Worm (Caenorhabditis elegans) whole organism, L3 larva: ENCODE results near the gene sec-61.G.

Experiments used
- ZK546.5 ChIP-seq: sonication (generic microtip); optimal IDR thresholded peaks from 2 replicates; lab custom pipeline; 2017; ENCODE audit warnings: missing biosample characterization, missing genetic modification characterization
- aly-2 ChIP-seq: fragments of 150-350 bp; optimal IDR thresholded peaks from 2 replicates; lab custom pipeline; 2014; ENCODE audit warnings: missing biosample characterization, missing genetic modification characterization
- ceh-16 ChIP-seq: sonication (generic microtip); optimal IDR thresholded peaks from 2 replicates; lab custom pipeline; 2017; ENCODE audit warnings: missing biosample characterization, missing genetic modification characterization
- ceh-28 ChIP-seq: fragments of 150-350 bp; optimal IDR thresholded peaks from 2 replicates; lab custom pipeline; 2014; ENCODE audit warnings: missing biosample characterization, missing genetic modification reagents, missing genetic modification characterization
- ceh-82 ChIP-seq: fragments of 150-350 bp; optimal IDR thresholded peaks from 2 replicates; lab custom pipeline; 2014; ENCODE audit warnings: missing biosample characterization, missing genetic modification characterization
- ceh-9 ChIP-seq: sonication (generic microtip); optimal IDR thresholded peaks from 2 replicates; lab custom pipeline; 2018; ENCODE audit warnings: missing biosample characterization, missing genetic modification characterization
- daf-12 ChIP-seq: fragments of 150-350 bp; optimal IDR thresholded peaks from 2 replicates; lab custom pipeline; 2014; ENCODE audit warnings: missing biosample characterization, missing genetic modification reagents, missing genetic modification characterization
- egl-27 ChIP-seq: sonication (generic microtip); optimal IDR thresholded peaks from 4 replicates; lab custom pipeline; 2017; ENCODE audit warnings: missing biosample characterization, missing genetic modification reagents, missing genetic modification characterization
- egl-5 ChIP-seq: fragments of 150-350 bp; optimal IDR thresholded peaks from 2 replicates; lab custom pipeline; 2017; ENCODE audit warnings: missing biosample characterization, missing genetic modification reagents, missing genetic modification characterization, inconsistent platforms
- elt-1 ChIP-seq: fragments of 150-350 bp; optimal IDR thresholded peaks from 2 replicates; lab custom pipeline; 2014; ENCODE audit warnings: missing biosample characterization, missing genetic modification characterization
- elt-2 ChIP-seq: sonication (generic microtip); optimal IDR thresholded peaks from 2 replicates; lab custom pipeline; 2016; ENCODE audit warnings: missing genetic modification reagents, mild to moderate bottlenecking, missing genetic modification characterization, missing compliant biosample characterization
- elt-3 ChIP-seq, 3 experiments: fragments of 150-350 bp in 1 of 3; sonication (generic microtip) in 2 of 3; optimal IDR thresholded peaks; 2 replicates in 2 of 3; 4 replicates in 1 of 3; lab custom pipeline; 2014 to 2017; ENCODE audit warnings: missing biosample characterization in 3 of 3, missing genetic modification characterization in 3 of 3
- eor-1 ChIP-seq, 2 experiments: fragments of 150-350 bp; optimal IDR thresholded peaks; 2 replicates each; lab custom pipeline; 2014 to 2018; ENCODE audit warnings: missing biosample characterization in 2 of 2, missing genetic modification characterization in 2 of 2
- fkh-10 ChIP-seq: sonication (generic microtip); optimal IDR thresholded peaks from 2 replicates; lab custom pipeline; 2017; ENCODE audit warnings: missing biosample characterization, missing genetic modification reagents, missing genetic modification characterization
- fkh-2 ChIP-seq: fragments of 150-350 bp; optimal IDR thresholded peaks from 2 replicates; lab custom pipeline; 2014; ENCODE audit warnings: missing biosample characterization, missing genetic modification reagents, missing genetic modification characterization
- fos-1 ChIP-seq: fragments of 150-350 bp; optimal IDR thresholded peaks from 2 replicates; lab custom pipeline; 2014; ENCODE audit warnings: missing biosample characterization, missing genetic modification characterization
- hmg-11 ChIP-seq: sonication (generic microtip); optimal IDR thresholded peaks from 2 replicates; lab custom pipeline; 2016; ENCODE audit warnings: missing genetic modification characterization, missing compliant biosample characterization
- jun-1 ChIP-seq: fragments of 150-350 bp; optimal IDR thresholded peaks from 2 replicates; lab custom pipeline; 2014; ENCODE audit warnings: missing biosample characterization, missing genetic modification reagents, missing genetic modification characterization
- lin-39 ChIP-seq: fragments of 150-350 bp; optimal IDR thresholded peaks from 2 replicates; lab custom pipeline; 2018; ENCODE audit warnings: missing biosample characterization, missing genetic modification reagents, missing genetic modification characterization
- lsy-12 ChIP-seq: sonication (generic microtip); optimal IDR thresholded peaks from 2 replicates; lab custom pipeline; 2016; ENCODE audit warnings: mild to moderate bottlenecking, missing genetic modification characterization, missing compliant biosample characterization
- mdl-1 ChIP-seq: fragments of 150-350 bp; optimal IDR thresholded peaks from 2 replicates; lab custom pipeline; 2014; ENCODE audit warnings: missing biosample characterization, missing genetic modification characterization
- mml-1 ChIP-seq: fragments of 150-350 bp; sonication (generic microtip); optimal IDR thresholded peaks from 3 replicates; lab custom pipeline; 2014; ENCODE audit warnings: missing biosample characterization, missing genetic modification characterization
- nfya-1 ChIP-seq: sonication (generic microtip); optimal IDR thresholded peaks from 2 replicates; lab custom pipeline; 2017; ENCODE audit warnings: missing genetic modification characterization, mild to moderate bottlenecking, missing compliant biosample characterization, antibody characterized with exemption, moderate library complexity; ENCODE audit not compliant: insufficient read depth
- nhr-12 ChIP-seq: fragments of 150-350 bp; optimal IDR thresholded peaks from 2 replicates; lab custom pipeline; 2014; ENCODE audit warnings: missing biosample characterization, missing genetic modification characterization
- nhr-23 ChIP-seq: fragments of 150-350 bp; optimal IDR thresholded peaks from 2 replicates; lab custom pipeline; 2014; ENCODE audit warnings: missing biosample characterization, missing genetic modification reagents, missing genetic modification characterization
- nhr-237 ChIP-seq: fragments of 150-350 bp; optimal IDR thresholded peaks from 2 replicates; lab custom pipeline; 2014; ENCODE audit warnings: missing biosample characterization, missing genetic modification characterization
- nhr-25 ChIP-seq: sonication (generic microtip); optimal IDR thresholded peaks from 2 replicates; lab custom pipeline; 2017; ENCODE audit warnings: missing biosample characterization, missing genetic modification characterization
- nhr-28 ChIP-seq: fragments of 150-350 bp; optimal IDR thresholded peaks from 2 replicates; lab custom pipeline; 2014; ENCODE audit warnings: missing biosample characterization, missing genetic modification characterization
- nhr-43 ChIP-seq: sonication (generic microtip); optimal IDR thresholded peaks from 2 replicates; lab custom pipeline; 2016; ENCODE audit warnings: mild to moderate bottlenecking, missing genetic modification characterization, missing compliant biosample characterization; ENCODE audit not compliant: poor library complexity, severe bottlenecking
- nhr-67 ChIP-seq: fragments of 150-350 bp; optimal IDR thresholded peaks from 2 replicates; lab custom pipeline; 2014; ENCODE audit warnings: missing biosample characterization, missing genetic modification characterization
- nhr-76 ChIP-seq: fragments of 150-350 bp; sonication (generic microtip); optimal IDR thresholded peaks from 5 replicates; lab custom pipeline; 2014; ENCODE audit warnings: missing biosample characterization, missing genetic modification characterization
- nhr-77 ChIP-seq: fragments of 150-350 bp; optimal IDR thresholded peaks from 2 replicates; lab custom pipeline; 2014; ENCODE audit warnings: missing biosample characterization, missing genetic modification characterization
- pha-4 ChIP-seq: fragments of 150-350 bp; optimal IDR thresholded peaks from 2 replicates; lab custom pipeline; 2014; ENCODE audit warnings: missing biosample characterization, missing genetic modification reagents, missing genetic modification characterization
- pqm-1 ChIP-seq: fragments of 150-350 bp; optimal IDR thresholded peaks from 2 replicates; lab custom pipeline; 2017; ENCODE audit warnings: missing biosample characterization, missing genetic modification characterization, inconsistent platforms
- sea-2 ChIP-seq: fragments of 150-350 bp; sonication (generic microtip); optimal IDR thresholded peaks from 4 replicates; lab custom pipeline; 2014; ENCODE audit warnings: missing biosample characterization, missing genetic modification reagents, missing genetic modification characterization
- skn-1 ChIP-seq: fragments of 150-350 bp; optimal IDR thresholded peaks from 2 replicates; lab custom pipeline; 2014; ENCODE audit warnings: missing biosample characterization, missing genetic modification characterization
- snpc-4 ChIP-seq: fragments of 150-350 bp; optimal IDR thresholded peaks from 2 replicates; lab custom pipeline; 2014; ENCODE audit warnings: missing biosample characterization, missing genetic modification characterization
- tbx-2 ChIP-seq: sonication (generic microtip); optimal IDR thresholded peaks from 2 replicates; lab custom pipeline; 2016; ENCODE audit warnings: mild to moderate bottlenecking, missing genetic modification characterization, missing compliant biosample characterization
- unc-39 ChIP-seq: sonication (generic microtip); optimal IDR thresholded peaks from 4 replicates; lab custom pipeline; 2017; ENCODE audit warnings: missing biosample characterization, missing genetic modification characterization
- unc-62 ChIP-seq: fragments of 150-350 bp; sonication (generic microtip); optimal IDR thresholded peaks from 4 replicates; lab custom pipeline; 2014; ENCODE audit warnings: missing biosample characterization, missing genetic modification reagents, missing genetic modification characterization
- zag-1 ChIP-seq: fragments of 150-350 bp; optimal IDR thresholded peaks from 2 replicates; lab custom pipeline; 2014; ENCODE audit warnings: missing biosample characterization, missing genetic modification characterization
- ztf-4 ChIP-seq: fragments of 150-350 bp; optimal IDR thresholded peaks from 2 replicates; lab custom pipeline; 2014; ENCODE audit warnings: missing biosample characterization, missing genetic modification characterization

The sec-61.G gene

DNA sequence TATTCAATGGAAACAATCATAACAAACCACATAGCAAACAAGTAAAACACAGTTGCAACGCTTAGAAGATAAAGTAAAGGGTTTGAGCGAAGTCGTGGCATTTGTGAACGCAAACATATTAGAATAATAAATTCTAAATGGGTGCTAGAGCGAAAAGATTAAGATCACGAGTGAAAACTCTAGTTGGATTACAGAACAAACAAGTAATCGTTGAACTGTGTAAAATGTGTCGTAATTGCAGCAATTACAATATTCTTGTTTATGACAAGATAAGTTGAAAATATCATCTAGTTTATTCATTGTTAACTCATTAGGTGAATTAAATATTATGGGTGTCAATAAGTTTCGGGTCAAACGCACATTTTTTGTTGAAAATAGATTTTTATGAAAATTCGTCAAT is 5.7 kb upstream of the sec-61.G start, which contains the start of gene F32D8.8:
TSS of gene F32D8.8 (minus strand) at position 101 of the 400 bp plus-strand sequence.
- no peak for TF ChIP-seq nhr-43 (tag; lab: Kevin White, UChicago)
- TF ChIP-seq nhr-28 (tag; lab: Kevin White, UChicago): no peak
- TF ChIP-seq elt-2: no peak
- TF ChIP-seq nhr-23 (tag; lab: Kevin White, UChicago): no peak
- TF ChIP-seq ceh-16 (tag; lab: Kevin White, UChicago): no peak
- TF ChIP-seq elt-3 (tag; optimal IDR thresholded peaks at IDR 0.05; lab: Kevin White, UChicago): no peak
- no peak for TF ChIP-seq mdl-1
- TF ChIP-seq nfya-1: no peak
- no peak for TF ChIP-seq egl-27 (tag; lab: Kevin White, UChicago)
- no peak for TF ChIP-seq ceh-9 (tag; lab: Kevin White, UChicago)
- no peak for TF ChIP-seq nhr-12

DNA sequence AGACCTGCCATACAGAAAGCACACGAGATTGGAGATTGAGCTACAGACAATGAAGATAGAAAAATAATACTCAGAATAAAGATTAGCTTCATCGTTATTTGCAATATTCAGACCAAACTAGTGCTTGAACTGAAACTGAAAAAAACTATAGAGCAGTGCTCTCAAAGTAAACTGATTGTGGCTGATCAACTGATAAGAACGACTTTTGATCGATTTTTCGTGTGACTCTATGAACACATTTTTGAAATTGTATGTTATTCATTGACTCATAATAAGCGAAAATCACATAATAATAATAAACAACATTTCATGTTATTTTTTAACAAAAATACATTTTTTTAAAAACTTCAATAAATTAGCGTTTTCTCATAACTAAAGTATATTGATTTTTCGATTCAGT is 4.2 kb upstream of the sec-61.G start, which contains the start of gene spp-16:
TSS of gene spp-16 (minus strand) at position 179 of the 400 bp plus-strand sequence.
- TF ChIP-seq jun-1 (tag; lab: Kevin White, UChicago) (no peak), unc-62 (GFP tag; lab: Kevin White, UChicago) (no peak), ztf-4 (tag; lab: Kevin White, UChicago) (no peak), nhr-25 (no peak), snpc-4 (tag; lab: Kevin White, UChicago) (no peak), elt-3 (tag; optimal IDR thresholded peaks at IDR 0.05; lab: Kevin White, UChicago) (no peak), elt-2 (peak; percentile 56), pqm-1 (tag; lab: Kevin White, UChicago) (peak; percentile 25)

- no peak for TF ChIP-seq nhr-76 (tag; lab: Kevin White, UChicago)
- peak; percentile 29 for TF ChIP-seq elt-1 (tag; lab: Kevin White, UChicago)
- TF ChIP-seq jun-1 (tag; lab: Kevin White, UChicago): no peak
- no peak for TF ChIP-seq unc-62 (GFP tag; lab: Kevin White, UChicago)
- peak; percentile 54 for TF ChIP-seq nhr-25
- TF ChIP-seq, all 47 proteins: peak for 2
Measured at ce11 chrV:10898629-10899028, 1.7 kb upstream of the sec-61.G start.

ce11 chrV:10898107-10898506 is 1.2 kb upstream of the sec-61.G start, which contains the start of gene F32D8.7:
F32D8.7 (plus strand) TSS chrV:10898435.
- TF ChIP-seq nhr-23 (tag; lab: Kevin White, UChicago) (peak; percentile 1), nhr-77 (tag; lab: Kevin White, UChicago) (no peak), zag-1 (no peak), nfya-1 (no peak), skn-1 (tag; lab: Kevin White, UChicago) (no peak)

ce11 chrV:10897172-10897571 is 229 bp upstream of the sec-61.G start:
- TF ChIP-seq ceh-28 (tag; lab: Kevin White, UChicago) (peak; percentile 95), ceh-16 (tag; lab: Kevin White, UChicago) (peak; percentile 28), nhr-28 (tag; lab: Kevin White, UChicago) (peak; percentile 81), sea-2 (peak; percentile 53), mdl-1 (peak; percentile 69), fos-1 (tag; lab: Kevin White, UChicago) (peak; percentile 85), fkh-10 (GFP tag; lab: Kevin White, UChicago) (peak; percentile 91), lsy-12 (tag; lab: Kevin White, UChicago) (peak; percentile 99), daf-12 (tag; lab: Kevin White, UChicago) (peak; percentile 65), eor-1 (tag; optimal IDR thresholded peaks at IDR 0.05; lab: Kevin White, UChicago) (peak in 1 of 2 experiments; percentile 9), snpc-4 (tag; lab: Kevin White, UChicago) (peak; percentile 96), nfya-1 (peak; percentile 98), egl-27 (tag; lab: Kevin White, UChicago) (peak; percentile 74), mml-1 (tag; lab: Kevin White, UChicago) (no peak), elt-1 (tag; lab: Kevin White, UChicago) (peak; percentile 92), ztf-4 (tag; lab: Kevin White, UChicago) (peak; percentile 90), skn-1 (tag; lab: Kevin White, UChicago) (peak; percentile 95), ceh-82 (tag; lab: Kevin White, UChicago) (peak; percentile 96), unc-39 (tag; lab: Kevin White, UChicago) (no peak), fkh-2 (peak; percentile 59), hmg-11 (peak; percentile 95), pha-4 (tag; lab: Kevin White, UChicago) (peak; percentile 99), nhr-25 (peak; percentile 100), ZK546.5 (tag; lab: Kevin White, UChicago) (peak; percentile 100), tbx-2 (tag; lab: Kevin White, UChicago) (peak; percentile 96), nhr-43 (tag; lab: Kevin White, UChicago) (peak; percentile 99), lin-39 (tag; lab: Kevin White, UChicago) (peak; percentile 98), egl-5 (tag; lab: Kevin White, UChicago) (peak; percentile 97), nhr-237 (tag; lab: Kevin White, UChicago) (no peak), aly-2 (peak; percentile 79), elt-2 (peak; percentile 93), nhr-76 (tag; lab: Kevin White, UChicago) (peak; percentile 87), unc-62 (GFP tag; lab: Kevin White, UChicago) (peak; percentile 91), pqm-1 (tag; lab: Kevin White, UChicago) (peak; percentile 92), nhr-67 (tag; lab: Kevin White, UChicago) (peak; percentile 48)
